Worm (Caenorhabditis elegans): ENCODE data around the gene Y32F6A.5.

- TF ChIP-seq efl-1 (optimal IDR thresholded peaks at IDR 0.05) = no peak
- TF ChIP-seq efl-1 (GFP tag; optimal IDR thresholded peaks at IDR 0.05 in 1 of 2) = no peak
- TF ChIP-seq ztf-11 (tag; optimal IDR thresholded peaks at IDR 0.05) = no peak
- TF ChIP-seq ceh-82 (tag; optimal IDR thresholded peaks at IDR 0.05) = no peak
- no peak for TF ChIP-seq nhr-76 (tag; optimal IDR thresholded peaks at IDR 0.05)
- TF ChIP-seq ces-1 (GFP tag; optimal IDR thresholded peaks at IDR 0.05) = no peak
These were observed 29.9 kb downstream of the Y32F6A.5 start for ce11 chrV:10423511-10423910.

Measured in whole organism, L1 larva.